Worm (Caenorhabditis elegans): ENCODE measurements around the gene fbxb-84.

- TF ChIP-seq snpc-4 (tag; optimal IDR thresholded peaks at IDR 0.05) (no peak), lir-3 (tag; optimal IDR thresholded peaks at IDR 0.05) (no peak), tra-1 (GFP tag; IDR thresholded peaks at IDR 0.05) (no peak), dmd-9 (GFP tag; IDR thresholded peaks at IDR 0.05) (no peak), fkh-10 (GFP tag; optimal IDR thresholded peaks at IDR 0.05) (no peak), egl-27 (tag; optimal IDR thresholded peaks at IDR 0.05) (no peak), unc-62 (GFP tag; optimal IDR thresholded peaks at IDR 0.05 in 1 of 2) (no peak), unc-62 (tag; optimal IDR thresholded peaks at IDR 0.05) (no peak), lin-13 (GFP tag; optimal IDR thresholded peaks at IDR 0.05) (no peak), fos-1 (tag; optimal IDR thresholded peaks at IDR 0.05) (no peak), lin-39 (tag; optimal IDR thresholded peaks at IDR 0.05) (no peak), zag-1 (tag; optimal IDR thresholded peaks at IDR 0.05) (no peak)
These were observed 41.6 kb upstream of the fbxb-84 start, which contains the start of gene mxl-2 for ce11 chrIII:187829-188228.
